Fruit fly (Drosophila melanogaster) whole organism, embryonic: ENCODE data around the gene Rbcn-3B.

ENCODE experiments used
- Awh ChIP-seq: fragments of 200-800 bp; sonication (Bioruptor generic); IDR thresholded peaks from 2 replicates; pipeline ENCODE4, ENCODE4 v1.3.6; 2022; ENCODE audit warnings: missing biosample characterization, missing genetic modification characterization
- CG10366 ChIP-seq: fragments of 200-800 bp; sonication (Bioruptor generic); IDR thresholded peaks from 2 replicates; pipeline ENCODE4 v1.3.6; 2022; ENCODE audit warnings: missing biosample characterization, missing genetic modification characterization
- CG14965 ChIP-seq: fragments of 200-800 bp; sonication (Bioruptor generic); optimal IDR thresholded peaks from 2 replicates; lab custom pipeline; 2016; ENCODE audit warnings: missing biosample characterization, missing genetic modification characterization, borderline replicate concordance
- CG1647 ChIP-seq: fragments of 200-800 bp; sonication (Bioruptor generic); optimal IDR thresholded peaks from 3 replicates; lab custom pipeline; 2016; ENCODE audit warnings: missing biosample characterization, missing genetic modification characterization
- CG17359 ChIP-seq: fragments of 200-800 bp; sonication (Bioruptor generic); optimal IDR thresholded peaks from 3 replicates; lab custom pipeline; 2018; ENCODE audit warnings: missing biosample characterization, mild to moderate bottlenecking, missing genetic modification characterization, moderate library complexity
- CG18599 ChIP-seq: fragments of 200-800 bp; sonication (Bioruptor generic); optimal IDR thresholded peaks from 3 replicates; lab custom pipeline; 2017; ENCODE audit warnings: missing biosample characterization, missing genetic modification characterization, mild to moderate bottlenecking, moderate library complexity, missing genetic modification reagents
- CG2678 ChIP-seq: fragments of 200-800 bp; sonication (Bioruptor generic); optimal IDR thresholded peaks from 3 replicates; lab custom pipeline; 2019; ENCODE audit warnings: missing biosample characterization, mild to moderate bottlenecking, missing genetic modification characterization, moderate library complexity
- CG30403 ChIP-seq: fragments of 200-800 bp; sonication (Bioruptor generic); optimal IDR thresholded peaks from 3 replicates; lab custom pipeline; 2016; ENCODE audit warnings: missing biosample characterization, missing genetic modification characterization
- CG3065 ChIP-seq: fragments of 200-800 bp; sonication (Bioruptor generic); optimal IDR thresholded peaks from 2 replicates; lab custom pipeline; 2016; ENCODE audit warnings: missing biosample characterization, missing genetic modification characterization
- CG34224 ChIP-seq: fragments of 200-800 bp; sonication (Bioruptor generic); IDR thresholded peaks from 3 replicates; pipeline ENCODE4 v1.3.6; 2022; ENCODE audit warnings: missing biosample characterization, missing genetic modification characterization; ENCODE audit not compliant: partially characterized antibody
- CG4328 ChIP-seq: fragments of 200-800 bp; sonication (Bioruptor generic); optimal IDR thresholded peaks from 3 replicates; lab custom pipeline; 2017; ENCODE audit warnings: missing biosample characterization, missing genetic modification reagents, missing genetic modification characterization
- CG4854 ChIP-seq: fragments of 200-800 bp; sonication (Bioruptor generic); optimal IDR thresholded peaks from 2 replicates; lab custom pipeline; 2016; ENCODE audit warnings: missing biosample characterization, missing genetic modification characterization, inconsistent platforms
- CG6683 ChIP-seq: fragments of 200-800 bp; sonication (Bioruptor generic); optimal IDR thresholded peaks from 2 replicates; lab custom pipeline; 2017; ENCODE audit warnings: missing biosample characterization, mild to moderate bottlenecking, missing genetic modification characterization, missing genetic modification reagents
- CG6791 ChIP-seq: fragments of 200-800 bp; sonication (Bioruptor generic); IDR thresholded peaks from 3 replicates; pipeline ENCODE4 v1.3.6; 2022; ENCODE audit warnings: missing biosample characterization, missing genetic modification characterization; ENCODE audit not compliant: partially characterized antibody
- CG8924 ChIP-seq: fragments of 200-800 bp; optimal IDR thresholded peaks from 3 replicates; lab custom pipeline; 2019; ENCODE audit warnings: missing biosample characterization, mild to moderate bottlenecking, missing genetic modification characterization, moderate library complexity
- CG9437 ChIP-seq: fragments of 200-800 bp; sonication (Bioruptor generic); optimal IDR thresholded peaks from 2 replicates; lab custom pipeline; 2018; ENCODE audit warnings: missing biosample characterization, mild to moderate bottlenecking, missing genetic modification characterization
- CHES-1-like ChIP-seq: fragments of 200-800 bp; sonication (Bioruptor generic); optimal IDR thresholded peaks from 2 replicates; lab custom pipeline; 2016; ENCODE audit warnings: missing biosample characterization, missing genetic modification characterization
- CTCF ChIP-seq: fragments of 200-800 bp; sonication (Bioruptor generic); optimal IDR thresholded peaks from 2 replicates; lab custom pipeline; 2017; ENCODE audit warnings: missing biosample characterization, mild to moderate bottlenecking, missing genetic modification characterization, moderate library complexity
- D19A ChIP-seq: fragments of 200-800 bp; optimal IDR thresholded peaks from 3 replicates; lab custom pipeline; 2019; ENCODE audit warnings: missing biosample characterization, mild to moderate bottlenecking, missing genetic modification characterization, moderate library complexity
- Dbx ChIP-seq: fragments of 200-800 bp; sonication (Bioruptor generic); IDR thresholded peaks from 3 replicates; pipeline ENCODE4 v1.3.6; 2022; ENCODE audit warnings: missing biosample characterization, missing genetic modification characterization
- Dip2 ChIP-seq: fragments of 200-800 bp; sonication (Bioruptor generic); IDR thresholded peaks from 2 replicates; pipeline ENCODE4 v1.3.6; 2022; ENCODE audit warnings: missing biosample characterization, missing genetic modification characterization
- Dp ChIP-seq: fragments of 200-800 bp; sonication (Bioruptor generic); optimal IDR thresholded peaks from 2 replicates; lab custom pipeline; 2018; ENCODE audit warnings: missing biosample characterization, mild to moderate bottlenecking, missing genetic modification characterization, moderate library complexity
- Ets65A ChIP-seq: fragments of 200-800 bp; sonication (Bioruptor generic); peaks from one replicate; lab custom pipeline; 2016; ENCODE audit warnings: missing biosample characterization, missing genetic modification characterization
- Hsf ChIP-seq: fragments of 200-800 bp; sonication (Bioruptor generic); optimal IDR thresholded peaks from 3 replicates; lab custom pipeline; 2016; ENCODE audit warnings: missing biosample characterization, missing genetic modification characterization
- Mes4 ChIP-seq: fragments of 200-800 bp; sonication (Bioruptor generic); optimal IDR thresholded peaks from 2 replicates; lab custom pipeline; 2016; ENCODE audit warnings: missing biosample characterization, missing genetic modification characterization
- Nf-YB ChIP-seq: fragments of 200-800 bp; sonication (Bioruptor generic); optimal IDR thresholded peaks from 3 replicates; lab custom pipeline; 2019; ENCODE audit warnings: missing biosample characterization, mild to moderate bottlenecking, missing genetic modification characterization, moderate library complexity
- Ravus ChIP-seq: fragments of 200-800 bp; sonication (Bioruptor generic); IDR thresholded peaks from 2 replicates; pipeline ENCODE4 v1.3.6; 2022; ENCODE audit warnings: missing biosample characterization, missing genetic modification characterization
- Rx ChIP-seq: fragments of 200-800 bp; sonication (Bioruptor generic); IDR thresholded peaks from 2 replicates; pipeline ENCODE4 v1.3.6; 2022; ENCODE audit warnings: missing biosample characterization, missing genetic modification characterization
- Taf1 ChIP-seq: fragments of 200-800 bp; sonication (Bioruptor generic); IDR thresholded peaks from 2 replicates; pipeline ENCODE4 v1.3.6; 2022; ENCODE audit warnings: missing biosample characterization, missing genetic modification characterization
- Vsx1 ChIP-seq: fragments of 200-800 bp; sonication (Bioruptor generic); optimal IDR thresholded peaks from 2 replicates; lab custom pipeline; 2017; ENCODE audit warnings: missing biosample characterization, mild to moderate bottlenecking, missing genetic modification characterization, missing genetic modification reagents
- Xrp1 ChIP-seq: fragments of 200-800 bp; sonication (Bioruptor generic); IDR thresholded peaks from 2 replicates; pipeline ENCODE4 v1.3.6; 2022; ENCODE audit warnings: missing biosample characterization, missing genetic modification characterization
- al ChIP-seq: fragments of 200-800 bp; sonication (Bioruptor generic); IDR thresholded peaks from 2 replicates; pipeline ENCODE4 v1.3.6; 2022; ENCODE audit warnings: missing biosample characterization, missing genetic modification characterization
- ara ChIP-seq: fragments of 200-800 bp; sonication (Bioruptor generic); IDR thresholded peaks from 2 replicates; pipeline ENCODE4 v1.3.6; 2022; ENCODE audit warnings: missing biosample characterization, missing genetic modification characterization
- bsh ChIP-seq, 2 experiments: fragments of 200-800 bp; sonication (Bioruptor generic); optimal IDR thresholded peaks; 2 replicates each; lab custom pipeline; 2017 to 2018; ENCODE audit warnings: mild to moderate bottlenecking in 2 of 2, missing biosample characterization in 2 of 2, missing genetic modification characterization in 2 of 2, moderate library complexity in 1 of 2
- chif ChIP-seq, 2 experiments: fragments of 200-800 bp; sonication (Bioruptor generic); optimal IDR thresholded peaks; 3 replicates each; lab custom pipeline; 2016; ENCODE audit warnings: missing biosample characterization in 2 of 2, missing genetic modification characterization in 2 of 2
- ci ChIP-seq: fragments of 200-800 bp; sonication (Bioruptor generic); IDR thresholded peaks from 3 replicates; pipeline ENCODE4 v1.3.6; 2022; ENCODE audit warnings: missing biosample characterization, missing genetic modification characterization
- crc ChIP-seq: fragments of 200-800 bp; sonication (Bioruptor generic); optimal IDR thresholded peaks from 2 replicates; lab custom pipeline; 2016; ENCODE audit warnings: missing biosample characterization, missing genetic modification characterization
- crol ChIP-seq: fragments of 200-800 bp; sonication (Bioruptor generic); IDR thresholded peaks from 2 replicates; pipeline ENCODE4 v1.3.6; 2022; ENCODE audit warnings: missing biosample characterization, missing genetic modification characterization
- crp ChIP-seq, 2 experiments: fragments of 200-800 bp; sonication (Bioruptor generic); optimal IDR thresholded peaks; 2 replicates in 1 of 2; 3 replicates in 1 of 2; lab custom pipeline; 2017; ENCODE audit warnings: missing biosample characterization in 2 of 2, missing genetic modification characterization in 2 of 2, mild to moderate bottlenecking in 1 of 2, moderate library complexity in 1 of 2
- exex ChIP-seq: fragments of 200-800 bp; sonication (Bioruptor generic); optimal IDR thresholded peaks from 4 replicates; lab custom pipeline; 2018; ENCODE audit warnings: missing biosample characterization, mild to moderate bottlenecking, missing genetic modification characterization, moderate library complexity
- gcm ChIP-seq: fragments of 200-800 bp; sonication (Bioruptor generic); optimal IDR thresholded peaks from 2 replicates; lab custom pipeline; 2019; ENCODE audit warnings: missing biosample characterization, mild to moderate bottlenecking, missing genetic modification characterization, moderate library complexity
- gfzf ChIP-seq: fragments of 200-800 bp; sonication (Bioruptor generic); optimal IDR thresholded peaks from 2 replicates; lab custom pipeline; 2016; ENCODE audit warnings: missing biosample characterization, mild to moderate bottlenecking, missing genetic modification characterization, moderate library complexity
- klu ChIP-seq: fragments of 200-800 bp; sonication (Bioruptor generic); IDR thresholded peaks from 2 replicates; pipeline ENCODE4 v1.3.6; 2022; ENCODE audit warnings: missing biosample characterization, missing genetic modification characterization
- lov ChIP-seq, 2 experiments: fragments of 200-800 bp in 1 of 2; fragments of >200 bp in 1 of 2; sonication (Bioruptor generic) in 1 of 2; IDR thresholded peaks in 1 of 2; optimal IDR thresholded peaks in 1 of 2; 2 replicates in 1 of 2; 3 replicates in 1 of 2; pipeline versions ENCODE4 v1.3.6 to Lab custom; 2017 to 2022; ENCODE audit warnings: missing biosample characterization in 1 of 2, missing genetic modification characterization in 1 of 2
- mirr ChIP-seq: fragments of 200-800 bp; sonication (Bioruptor generic); optimal IDR thresholded peaks from 3 replicates; lab custom pipeline; 2018; ENCODE audit warnings: missing biosample characterization, mild to moderate bottlenecking, missing genetic modification characterization
- pb ChIP-seq: fragments of 200-800 bp; sonication (Bioruptor generic); optimal IDR thresholded peaks from 3 replicates; lab custom pipeline; 2016; ENCODE audit warnings: missing biosample characterization, missing genetic modification characterization
- unc-4 ChIP-seq: fragments of 200-800 bp; sonication (Bioruptor generic); IDR thresholded peaks from 2 replicates; pipeline ENCODE4 v1.3.6; 2022; ENCODE audit warnings: missing biosample characterization, missing genetic modification characterization; ENCODE audit not compliant: partially characterized antibody
- wor ChIP-seq: fragments of 200-800 bp; sonication (Bioruptor generic); IDR thresholded peaks from 2 replicates; pipeline ENCODE4 v1.3.6; 2022; ENCODE audit warnings: missing biosample characterization, missing genetic modification characterization
- zen ChIP-seq: fragments of 200-800 bp; sonication (Bioruptor generic); optimal IDR thresholded peaks from 3 replicates; lab custom pipeline; 2018; ENCODE audit warnings: missing biosample characterization, mild to moderate bottlenecking, missing genetic modification characterization, moderate library complexity

The Rbcn-3B gene

dm6 chrX:1927473-1928306 lies 19.0 kb downstream of the Rbcn-3B start, which contains the start of gene CG11596 (continued):
- TF ChIP-seq klu (GFP tag; lab: Robert Waterston, UW) (no peak), CG4328 (GFP tag; lab: Kevin White, UChicago) (no peak), wor (GFP tag; lab: Robert Waterston, UW) (no peak), pb (GFP tag; lab: Kevin White, UChicago) (no peak), Taf1 (GFP tag; lab: Robert Waterston, UW) (no peak), mirr (GFP tag; lab: Kevin White, UChicago) (peak; percentile 28), crc (GFP tag; lab: Kevin White, UChicago) (no peak), Rx (GFP tag; lab: Robert Waterston, UW) (0 out of 2 replicates have a peak, but pooled peaks have one; percentile 11), CG10366 (GFP tag; lab: Robert Waterston, UW) (peak; percentile 20; the same call in 1 of the 2 replicates), CG8924 (tag; lab: Kevin White, UChicago) (peak; percentile 1), Dbx (no peak), CG6683 (GFP tag; lab: Kevin White, UChicago) (no peak), crol (GFP tag; lab: Robert Waterston, UW) (peak; percentile 73), lov (optimal IDR thresholded peaks at IDR 0.05; lab: Kevin White, UChicago) (no peak), lov (GFP tag; IDR thresholded peaks at IDR 0.05; lab: Robert Waterston, UW) (no peak), gcm (no peak), CG4854 (no peak), Vsx1 (GFP tag; lab: Kevin White, UChicago) (no peak), exex (tag; lab: Kevin White, UChicago) (peak; percentile 58), CG9437 (GFP tag; lab: Kevin White, UChicago) (no peak), Xrp1 (peak; percentile 13; the same call in 1 of the 2 replicates), CG6791 (GFP tag; lab: Robert Waterston, UW) (no peak), D19A (tag; lab: Kevin White, UChicago) (no peak), bsh (GFP tag; optimal IDR thresholded peaks at IDR 0.05; lab: Kevin White, UChicago) (no peak), Dip2 (GFP tag; lab: Robert Waterston, UW) (no peak), CG18599 (no peak), Nf-YB (GFP tag; lab: Kevin White, UChicago) (no peak), ci (GFP tag; lab: Robert Waterston, UW) (peak; percentile 6; the same call in 1 of the 3 replicates), Dp (peak; percentile 93), Mes4 (no peak), CG17359 (tag; lab: Kevin White, UChicago) (no peak), unc-4 (GFP tag; lab: Robert Waterston, UW) (peak; percentile 35; the same call in 1 of the 2 replicates), CTCF (GFP tag; lab: Kevin White, UChicago) (peak; percentile 9), ara (no peak), chif (GFP tag; optimal IDR thresholded peaks at IDR 0.05; lab: Kevin White, UChicago) (no peak), al (GFP tag; lab: Robert Waterston, UW) (no peak), CG34224 (GFP tag; lab: Robert Waterston, UW) (no peak; the same call in 2 of the 3 replicates), CG1647 (GFP tag; lab: Kevin White, UChicago) (no peak), zen (tag; lab: Kevin White, UChicago) (no peak), CG3065 (GFP tag; lab: Kevin White, UChicago) (peak; percentile 3), gfzf (GFP tag; lab: Kevin White, UChicago) (peak; percentile 82), CG30403 (GFP tag; lab: Kevin White, UChicago) (peak; percentile 13), Ravus (GFP tag; lab: Robert Waterston, UW) (no peak), Hsf (peak; percentile 4), CG2678 (no peak), CG14965 (GFP tag; lab: Kevin White, UChicago) (no peak), Awh (GFP tag; lab: Robert Waterston, UW) (no peak), Ets65A (GFP tag; lab: Kevin White, UChicago) (no peak), crp (GFP tag; optimal IDR thresholded peaks at IDR 0.05; lab: Kevin White, UChicago) (no peak), CHES-1-like (GFP tag; lab: Kevin White, UChicago) (no peak)
